Fruit fly (Drosophila melanogaster) whole organism, adult: ENCODE data around the gene CG33235.

Experiments
- CG12768 ChIP-seq: fragments of 200-800 bp; sonication (Bioruptor generic); optimal IDR thresholded peaks from 2 replicates; lab custom pipeline; 2017; ENCODE audit warnings: missing biosample characterization, missing genetic modification characterization, mild to moderate bottlenecking, moderate library complexity, missing genetic modification reagents
- CG1620 ChIP-seq: fragments of 200-800 bp; sonication (Bioruptor generic); optimal IDR thresholded peaks from 2 replicates; lab custom pipeline; 2016; ENCODE audit warnings: missing biosample characterization, missing genetic modification characterization
- CG33017 ChIP-seq: fragments of 200-800 bp; sonication (Bioruptor generic); optimal IDR thresholded peaks from 2 replicates; lab custom pipeline; 2018; ENCODE audit warnings: missing biosample characterization, mild to moderate bottlenecking, missing genetic modification characterization, moderate library complexity
- CG5204 ChIP-seq: fragments of 200-800 bp; sonication (Bioruptor generic); optimal IDR thresholded peaks from 2 replicates; lab custom pipeline; 2016; ENCODE audit warnings: missing biosample characterization, missing genetic modification characterization
- CG7045 ChIP-seq: fragments of 200-800 bp; sonication (Bioruptor generic); optimal IDR thresholded peaks from 2 replicates; lab custom pipeline; 2017; ENCODE audit warnings: missing biosample characterization, mild to moderate bottlenecking, missing genetic modification characterization
- CG7101 ChIP-seq: fragments of 200-800 bp; sonication (Bioruptor generic); optimal IDR thresholded peaks from 2 replicates; lab custom pipeline; 2018; ENCODE audit warnings: missing biosample characterization, mild to moderate bottlenecking, missing genetic modification characterization, moderate library complexity
- Hr96 ChIP-seq: fragments of 200-800 bp; sonication (Bioruptor generic); optimal IDR thresholded peaks from 2 replicates; lab custom pipeline; 2016; ENCODE audit warnings: missing biosample characterization, missing genetic modification characterization
- Mnt ChIP-seq: fragments of 200-800 bp; sonication (Bioruptor generic); optimal IDR thresholded peaks from 2 replicates; lab custom pipeline; 2016; ENCODE audit warnings: missing biosample characterization, mild to moderate bottlenecking, missing genetic modification characterization
- bab1 ChIP-seq: fragments of 200-800 bp; sonication (Bioruptor generic); optimal IDR thresholded peaks from 3 replicates; lab custom pipeline; 2019; ENCODE audit warnings: missing biosample characterization, mild to moderate bottlenecking, missing genetic modification characterization, moderate library complexity
- cic ChIP-seq: fragments of 200-800 bp; sonication (Bioruptor generic); optimal IDR thresholded peaks from 2 replicates; lab custom pipeline; 2017; ENCODE audit warnings: missing biosample characterization, mild to moderate bottlenecking, missing genetic modification characterization, moderate library complexity
- kay ChIP-seq: fragments of 200-800 bp; sonication (Bioruptor generic); peaks from one replicate; lab custom pipeline; 2016; ENCODE audit warnings: missing biosample characterization, missing genetic modification characterization, borderline replicate concordance
- ovo ChIP-seq: fragments of 200-800 bp; sonication (Bioruptor generic); optimal IDR thresholded peaks from 2 replicates; lab custom pipeline; 2016; ENCODE audit warnings: missing biosample characterization, missing genetic modification characterization
- pad ChIP-seq: fragments of 200-800 bp; sonication (Bioruptor generic); optimal IDR thresholded peaks from 3 replicates; lab custom pipeline; 2017; ENCODE audit warnings: missing biosample characterization, missing genetic modification characterization, mild to moderate bottlenecking, moderate library complexity, missing genetic modification reagents
- toe ChIP-seq: fragments of 200-800 bp; sonication (Bioruptor generic); optimal IDR thresholded peaks from 2 replicates; lab custom pipeline; 2016; ENCODE audit warnings: missing biosample characterization, missing genetic modification characterization

DNA sequence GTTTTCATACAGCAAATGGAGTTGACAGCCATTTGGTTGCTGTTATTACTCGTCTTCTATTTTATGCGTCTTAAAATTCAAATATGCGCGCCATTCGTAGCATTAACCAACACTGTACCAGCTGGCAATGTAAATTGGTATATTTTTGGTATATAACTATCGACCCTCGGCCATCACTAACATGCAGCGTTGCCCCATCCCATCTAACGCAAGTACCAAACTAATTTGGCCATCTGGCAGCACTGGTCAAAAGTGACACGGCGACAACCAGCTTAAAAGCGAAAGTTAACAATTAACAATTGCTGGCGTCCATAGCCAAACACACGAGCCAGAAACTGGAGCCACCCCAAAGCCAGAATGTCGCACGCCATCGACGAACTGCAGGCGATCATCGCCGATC is 8.1 kb downstream of the CG33235 start, which contains the start of gene Uba5:
- no peak for TF ChIP-seq CG7045 (GFP tag; lab: Kevin White, UChicago)
- peak; percentile 12 for TF ChIP-seq pad
- peak; percentile 23 for TF ChIP-seq CG7101 (tag; lab: Kevin White, UChicago)
- no peak for TF ChIP-seq CG33017
- no peak for TF ChIP-seq kay (GFP tag; lab: Kevin White, UChicago)
- no peak for TF ChIP-seq Hr96 (GFP tag; lab: Kevin White, UChicago)
- TF ChIP-seq CG12768 = no peak
- TF ChIP-seq bab1 (GFP tag; lab: Kevin White, UChicago) = peak; percentile 74
- no peak for TF ChIP-seq toe (GFP tag; lab: Kevin White, UChicago)
- TF ChIP-seq Mnt = peak; percentile 59
- no peak for TF ChIP-seq CG5204 (GFP tag; lab: Kevin White, UChicago)
- TF ChIP-seq ovo = peak; percentile 11
- peak; percentile 37 for TF ChIP-seq CG1620 (GFP tag; lab: Kevin White, UChicago)
- TF ChIP-seq cic (GFP tag; lab: Kevin White, UChicago) = no peak
